Worm (Caenorhabditis elegans) whole organism, L4 larva: ENCODE measurements around the gene ugt-15.
A peak's percentile ranks its signal among the peaks of the same experiment; 100 is the strongest.

Source experiments
- dpl-1 ChIP-seq: fragments of 150-350 bp; optimal IDR thresholded peaks from 2 replicates; lab custom pipeline; 2014; ENCODE audit warnings: missing biosample characterization, missing genetic modification reagents, missing genetic modification characterization
- snpc-4 ChIP-seq: fragments of 150-350 bp; optimal IDR thresholded peaks from 2 replicates; lab custom pipeline; 2014; ENCODE audit warnings: missing biosample characterization, missing genetic modification characterization

DNA sequence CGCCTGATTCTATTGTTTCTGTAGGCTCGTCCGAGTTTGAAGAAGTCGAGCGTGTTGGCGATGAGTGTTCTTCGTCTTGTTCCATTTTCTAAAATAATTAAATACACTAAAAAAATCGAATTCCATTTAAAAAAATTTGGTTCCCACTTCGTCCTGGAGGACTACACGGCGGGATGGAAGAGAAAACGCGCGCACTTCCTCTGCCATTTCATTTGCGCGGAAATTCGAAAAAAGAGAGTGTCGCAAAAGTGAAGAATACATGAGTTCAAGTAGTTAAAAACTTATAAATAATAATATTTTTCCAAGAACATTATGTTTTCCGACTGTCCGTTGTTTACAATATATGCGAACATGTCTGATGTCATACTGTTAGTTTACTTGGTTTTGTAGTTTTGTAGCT lies 42.6 kb downstream of the ugt-15 start, which contains the start of gene T07F10.3:
- no peak for TF ChIP-seq snpc-4
- TF ChIP-seq dpl-1 (GFP tag; lab: Kevin White, UChicago), result peak; percentile 99
